Worm (Caenorhabditis elegans): Measurements from ENCODE around the gene C34E10.10.

C34E10.10 gene

DNA sequence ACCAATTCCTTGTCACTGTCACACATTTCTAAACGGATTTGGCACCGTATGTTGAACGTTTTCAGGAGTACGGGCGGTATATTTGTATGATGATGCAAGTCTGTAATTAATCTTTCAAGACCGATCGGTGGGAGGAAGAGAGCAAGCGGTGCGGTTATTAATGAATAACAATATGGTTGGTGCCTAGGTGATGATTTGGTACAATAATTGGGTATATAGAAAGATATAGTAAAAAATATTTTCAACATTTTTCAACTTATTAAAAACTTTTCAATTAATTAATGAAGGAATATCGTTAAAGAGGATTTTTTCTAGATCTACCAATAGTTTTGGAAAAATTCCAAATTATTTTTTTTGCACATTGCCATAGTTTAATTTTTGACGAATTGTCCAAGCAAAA is 16.9 kb upstream of the C34E10.10 start, which contains the start of gene cnd-1:
Gene cnd-1, minus strand, starts transcription at position 101 of the 400 bp plus-strand sequence.
- no peak for TF ChIP-seq sptf-1 (tag; optimal IDR thresholded peaks at IDR 0.05)
- TF ChIP-seq unc-62 (GFP tag; optimal IDR thresholded peaks at IDR 0.05): no peak
- TF ChIP-seq nhr-2 (tag; optimal IDR thresholded peaks at IDR 0.05): peak; percentile 72
- no peak for TF ChIP-seq hlh-1 (tag; optimal IDR thresholded peaks at IDR 0.05)
- TF ChIP-seq nhr-237 (tag; optimal IDR thresholded peaks at IDR 0.05): no peak
- no peak for TF ChIP-seq cnd-1 (tag; optimal IDR thresholded peaks at IDR 0.05)
- TF ChIP-seq mab-5 (tag; optimal IDR thresholded peaks at IDR 0.05): no peak
- no peak for TF ChIP-seq lsy-2 (tag; optimal IDR thresholded peaks at IDR 0.05)

DNA sequence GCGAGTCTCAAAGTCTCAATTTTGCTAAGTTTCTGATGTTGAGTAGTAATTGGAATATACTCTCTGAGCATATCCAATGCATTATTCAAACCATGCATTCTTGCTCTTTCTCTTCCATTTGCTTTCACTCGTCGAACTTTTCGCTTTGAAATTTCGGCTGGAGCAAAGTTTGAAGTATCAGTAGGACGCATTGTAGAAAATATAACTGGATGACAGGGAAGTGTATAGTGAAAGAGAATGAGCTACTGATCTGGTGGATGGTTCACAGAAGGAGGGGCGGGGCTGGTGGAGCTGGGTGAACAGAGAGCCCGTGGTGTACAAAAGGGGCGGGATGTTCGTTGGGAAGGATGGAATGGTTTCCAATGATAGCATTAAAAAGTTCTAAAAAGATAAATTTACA is 14.2 kb upstream of the C34E10.10 start:
- TF ChIP-seq snpc-4 (tag; optimal IDR thresholded peaks at IDR 0.05): no peak
- no peak for TF ChIP-seq nhr-237 (tag; optimal IDR thresholded peaks at IDR 0.05)
- no peak for TF ChIP-seq nhr-2 (tag; optimal IDR thresholded peaks at IDR 0.05)
- no peak for TF ChIP-seq ceh-43 (GFP tag; optimal IDR thresholded peaks at IDR 0.05)
- no peak for TF ChIP-seq ceh-83 (GFP tag; optimal IDR thresholded peaks at IDR 0.05)
- TF ChIP-seq mls-2 (tag; optimal IDR thresholded peaks at IDR 0.05): no peak
- no peak for TF ChIP-seq nhr-76 (tag; optimal IDR thresholded peaks at IDR 0.05)
- TF ChIP-seq lin-32 (GFP tag; optimal IDR thresholded peaks at IDR 0.05): no peak
- TF ChIP-seq hlh-1 (tag; optimal IDR thresholded peaks at IDR 0.05): no peak
- TF ChIP-seq sptf-1 (tag; optimal IDR thresholded peaks at IDR 0.05): no peak
- TF ChIP-seq unc-120 (tag; optimal IDR thresholded peaks at IDR 0.05; ENCODE audit: poor library complexity, severe bottlenecking): no peak

DNA sequence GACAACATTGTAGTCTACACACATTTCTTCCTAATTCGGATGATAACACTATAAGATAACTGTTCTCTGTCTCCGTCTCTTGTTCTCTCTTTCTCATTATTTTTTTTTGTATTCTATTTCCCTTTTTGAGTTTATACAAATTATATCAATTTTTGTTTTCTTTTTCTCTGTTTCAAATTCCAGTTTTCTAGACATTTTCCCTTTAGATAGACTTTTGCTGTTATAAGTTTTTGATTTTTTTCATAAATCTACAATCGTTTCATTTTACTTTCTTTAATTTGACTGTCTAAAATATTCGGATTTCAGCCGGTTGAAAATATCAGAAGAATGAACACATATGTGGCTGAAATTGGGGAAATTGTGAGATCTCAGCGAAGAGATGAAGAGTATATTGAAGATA is 8.4 kb upstream of the C34E10.10 start, which contains the start of gene prx-10:
Gene prx-10, plus strand, starts transcription at position 301 of the 400 bp plus-strand sequence.
- TF ChIP-seq ceh-83 (GFP tag; optimal IDR thresholded peaks at IDR 0.05) (no peak), ztf-11 (tag; optimal IDR thresholded peaks at IDR 0.05) (no peak)

DNA sequence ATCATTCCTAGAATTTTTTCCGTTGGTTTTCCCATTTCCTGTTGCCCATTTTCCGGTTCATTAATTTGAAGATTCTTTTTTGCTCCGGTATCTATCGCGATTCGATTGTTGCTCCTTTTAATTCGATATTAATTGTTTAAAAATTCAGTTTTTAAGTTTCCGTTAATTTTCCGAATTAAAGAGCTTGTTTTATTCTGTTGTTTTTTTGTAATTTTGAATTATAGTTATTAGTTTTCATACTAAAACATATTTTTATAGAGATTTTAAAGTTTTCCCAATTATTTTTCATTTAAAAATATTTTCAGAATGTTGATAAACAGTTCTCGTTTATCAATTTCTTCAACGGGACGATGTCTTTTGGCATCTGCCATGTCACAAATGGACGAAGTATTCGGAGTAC is 6.6 kb upstream of the C34E10.10 start, which contains the start of gene mrps-26:
Gene mrps-26, plus strand, starts transcription at position 301 of the 400 bp plus-strand sequence.
- TF ChIP-seq blmp-1 (tag; optimal IDR thresholded peaks at IDR 0.05) (no peak), snpc-4 (tag; optimal IDR thresholded peaks at IDR 0.05) (no peak), ztf-11 (tag; optimal IDR thresholded peaks at IDR 0.05) (no peak), hlh-1 (tag; optimal IDR thresholded peaks at IDR 0.05) (no peak), lin-13 (tag; optimal IDR thresholded peaks at IDR 0.05) (no peak), nhr-237 (tag; optimal IDR thresholded peaks at IDR 0.05) (no peak), flh-1 (GFP tag; optimal IDR thresholded peaks at IDR 0.05) (no peak), ceh-39 (tag; optimal IDR thresholded peaks at IDR 0.05) (no peak), ceh-43 (GFP tag; optimal IDR thresholded peaks at IDR 0.05) (no peak), elt-1 (tag; optimal IDR thresholded peaks at IDR 0.05; ENCODE audit: borderline replicate concordance, insufficient read depth) (no peak), pha-4 (tag; optimal IDR thresholded peaks at IDR 0.05) (no peak), nhr-12 (tag; optimal IDR thresholded peaks at IDR 0.05) (no peak), nhr-76 (tag; optimal IDR thresholded peaks at IDR 0.05) (no peak), drap-1 (GFP tag; optimal IDR thresholded peaks at IDR 0.05) (no peak)

DNA sequence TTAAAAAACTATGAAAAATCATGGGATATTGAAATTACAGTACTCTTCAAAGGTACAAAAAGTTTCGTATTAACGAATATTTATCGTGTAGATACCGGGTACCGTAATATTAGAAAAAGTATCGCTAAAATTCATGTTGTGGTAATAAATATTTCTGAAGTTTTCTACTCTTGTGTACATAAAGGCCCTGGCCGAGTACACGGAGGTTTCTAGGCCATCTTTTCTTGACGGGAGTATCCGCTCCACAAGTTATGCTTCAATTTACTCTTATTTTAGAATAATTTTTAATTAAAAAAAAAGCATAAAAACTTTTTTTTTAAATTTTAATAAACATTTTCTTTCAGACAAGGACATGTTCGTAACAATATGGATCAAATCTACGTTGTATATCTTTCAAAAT is 5.5 kb upstream of the C34E10.10 start:
- TF ChIP-seq snpc-4 (tag; optimal IDR thresholded peaks at IDR 0.05) (no peak), pha-4 (tag; optimal IDR thresholded peaks at IDR 0.05) (peak; percentile 35), lin-13 (tag; optimal IDR thresholded peaks at IDR 0.05) (no peak), ztf-11 (tag; optimal IDR thresholded peaks at IDR 0.05) (no peak)

DNA sequence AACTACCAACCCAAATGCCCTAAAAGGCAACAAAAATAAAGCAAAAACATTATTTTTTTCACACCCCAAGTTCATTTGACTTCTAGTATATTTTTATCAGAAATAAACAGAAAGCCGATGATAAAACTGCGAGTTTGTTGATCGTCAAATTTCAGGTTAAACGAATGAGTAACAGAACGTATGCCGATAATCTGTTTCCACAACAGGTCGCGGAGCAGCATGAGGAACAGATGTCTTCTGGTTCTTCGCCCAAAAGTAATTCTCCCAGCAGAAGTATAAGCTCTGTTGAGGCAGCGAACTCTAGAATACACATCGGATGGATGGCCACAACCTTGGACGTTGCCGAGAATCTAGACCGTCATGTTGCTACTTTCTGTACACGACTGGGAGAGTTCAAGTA is 2.7 kb upstream of the C34E10.10 start, which contains the start of gene prmt-5:
Gene prmt-5, plus strand, starts transcription at position 141 of the 400 bp plus-strand sequence.
- TF ChIP-seq nhr-76 (tag; optimal IDR thresholded peaks at IDR 0.05) (no peak), mab-5 (tag; optimal IDR thresholded peaks at IDR 0.05) (no peak)

DNA sequence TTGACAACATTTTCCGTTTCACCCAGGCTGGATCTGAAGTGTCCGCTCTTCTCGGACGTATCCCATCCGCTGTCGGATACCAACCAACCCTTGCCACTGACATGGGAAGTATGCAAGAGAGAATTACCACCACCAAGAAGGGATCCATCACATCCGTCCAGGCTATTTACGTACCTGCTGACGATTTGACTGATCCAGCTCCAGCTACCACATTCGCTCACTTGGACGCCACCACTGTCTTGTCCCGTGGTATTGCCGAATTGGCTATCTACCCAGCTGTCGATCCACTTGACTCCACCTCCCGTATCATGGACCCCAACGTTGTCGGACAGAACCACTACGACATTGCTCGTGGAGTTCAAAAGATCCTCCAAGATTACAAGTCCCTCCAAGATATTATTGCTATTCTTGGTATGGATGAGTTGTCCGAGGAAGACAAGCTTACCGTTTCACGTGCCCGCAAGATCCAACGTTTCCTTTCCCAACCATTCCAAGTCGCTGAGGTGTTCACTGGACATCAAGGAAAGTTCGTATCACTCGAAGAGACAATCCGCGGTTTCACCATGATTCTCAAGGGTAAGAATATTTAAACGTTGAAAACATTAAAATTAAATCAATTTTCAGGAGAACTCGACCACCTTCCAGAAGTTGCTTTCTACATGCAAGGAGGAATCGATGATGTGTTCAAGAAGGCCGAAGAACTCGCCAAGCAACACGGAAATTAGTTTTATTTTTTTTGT is 2.0 kb upstream of the C34E10.10 start:
- no peak for TF ChIP-seq lin-32 (GFP tag; optimal IDR thresholded peaks at IDR 0.05)
- TF ChIP-seq ceh-83 (GFP tag; optimal IDR thresholded peaks at IDR 0.05): no peak
- no peak for TF ChIP-seq snpc-4 (tag; optimal IDR thresholded peaks at IDR 0.05)

Data from whole organism, mixed stage, embryonic.